Fruit fly (Drosophila melanogaster) whole organism, embryonic: ENCODE data around the gene Aatf.

Source experiments
- Awh ChIP-seq: fragments of 200-800 bp; sonication (Bioruptor generic); IDR thresholded peaks from 2 replicates; pipeline ENCODE4, ENCODE4 v1.3.6; 2022; ENCODE audit warnings: missing biosample characterization, missing genetic modification characterization
- CG10366 ChIP-seq: fragments of 200-800 bp; sonication (Bioruptor generic); IDR thresholded peaks from 2 replicates; pipeline ENCODE4 v1.3.6; 2022; ENCODE audit warnings: missing biosample characterization, missing genetic modification characterization
- CG10543 ChIP-seq: fragments of 200-800 bp; sonication (Bioruptor generic); optimal IDR thresholded peaks from 3 replicates; lab custom pipeline; 2017; ENCODE audit warnings: missing biosample characterization, mild to moderate bottlenecking, missing genetic modification characterization, moderate library complexity
- CG10979 ChIP-seq: fragments of 200-800 bp; sonication (Bioruptor generic); optimal IDR thresholded peaks from 2 replicates; lab custom pipeline; 2018; ENCODE audit warnings: missing biosample characterization, mild to moderate bottlenecking, missing genetic modification characterization, moderate library complexity
- CG13123 ChIP-seq: fragments of 200-800 bp; sonication (Bioruptor generic); optimal IDR thresholded peaks from 2 replicates; lab custom pipeline; 2016; ENCODE audit warnings: missing biosample characterization, missing genetic modification characterization
- CG14014 ChIP-seq: fragments of 200-800 bp; sonication (Bioruptor generic); IDR thresholded peaks from 2 replicates; pipeline ENCODE4 v1.3.6; 2022; ENCODE audit warnings: missing biosample characterization, missing genetic modification characterization
- CG14710 ChIP-seq: fragments of 200-800 bp; sonication (Bioruptor generic); optimal IDR thresholded peaks from 3 replicates; lab custom pipeline; 2019; ENCODE audit warnings: missing biosample characterization, mild to moderate bottlenecking, missing genetic modification characterization, moderate library complexity
- CG14860 ChIP-seq: fragments of 200-800 bp; sonication (Bioruptor generic); IDR thresholded peaks from 3 replicates; pipeline ENCODE4 v1.3.6; 2022; ENCODE audit warnings: missing biosample characterization, missing genetic modification characterization; ENCODE audit not compliant: partially characterized antibody
- CG15073 ChIP-seq: fragments of 200-800 bp; sonication (Bioruptor generic); optimal IDR thresholded peaks from 2 replicates; lab custom pipeline; 2016; ENCODE audit warnings: missing biosample characterization, missing genetic modification characterization
- CG15601 ChIP-seq: fragments of 200-800 bp; sonication (Bioruptor generic); optimal IDR thresholded peaks from 3 replicates; lab custom pipeline; 2019; ENCODE audit warnings: missing biosample characterization, mild to moderate bottlenecking, missing genetic modification characterization, moderate library complexity
- CG1603 ChIP-seq: fragments of 200-800 bp; sonication (Bioruptor generic); optimal IDR thresholded peaks from 2 replicates; lab custom pipeline; 2019; ENCODE audit warnings: missing biosample characterization, mild to moderate bottlenecking, missing genetic modification characterization, moderate library complexity
- CG17186 ChIP-seq: fragments of 200-800 bp; sonication (Bioruptor generic); optimal IDR thresholded peaks from 3 replicates; lab custom pipeline; 2017; ENCODE audit warnings: missing biosample characterization, missing genetic modification reagents, missing genetic modification characterization
- CG17912 ChIP-seq: fragments of 200-800 bp; sonication (Bioruptor generic); optimal IDR thresholded peaks from 2 replicates; lab custom pipeline; 2018; ENCODE audit warnings: missing biosample characterization, mild to moderate bottlenecking, missing genetic modification characterization
- CG18011 ChIP-seq: fragments of 200-800 bp; sonication (Bioruptor generic); optimal IDR thresholded peaks from 2 replicates; lab custom pipeline; 2017; ENCODE audit warnings: missing biosample characterization, missing genetic modification characterization, mild to moderate bottlenecking, moderate library complexity, missing genotype
- CG6791 ChIP-seq: fragments of 200-800 bp; sonication (Bioruptor generic); IDR thresholded peaks from 3 replicates; pipeline ENCODE4 v1.3.6; 2022; ENCODE audit warnings: missing biosample characterization, missing genetic modification characterization; ENCODE audit not compliant: partially characterized antibody
- CG8281 ChIP-seq: fragments of 200-800 bp; sonication (Bioruptor generic); optimal IDR thresholded peaks from 2 replicates; lab custom pipeline; 2018; ENCODE audit warnings: missing biosample characterization, mild to moderate bottlenecking, missing genetic modification characterization, moderate library complexity
- CG8359 ChIP-seq: fragments of 200-800 bp; sonication (Bioruptor generic); optimal IDR thresholded peaks from 2 replicates; lab custom pipeline; 2017; ENCODE audit warnings: missing biosample characterization, mild to moderate bottlenecking, missing genetic modification characterization, borderline replicate concordance
- CG8478 ChIP-seq: fragments of >200 bp; optimal IDR thresholded peaks from 2 replicates; lab custom pipeline; 2018
- CG8765 ChIP-seq: fragments of 200-800 bp; sonication (Bioruptor generic); IDR thresholded peaks from 2 replicates; pipeline ENCODE4 v1.3.6; 2022; ENCODE audit warnings: missing biosample characterization, missing genetic modification characterization
- CoRest ChIP-seq: fragments of 200-800 bp; sonication (Bioruptor generic); optimal IDR thresholded peaks from 3 replicates; lab custom pipeline; 2018; ENCODE audit warnings: missing biosample characterization, mild to moderate bottlenecking, missing genetic modification characterization, moderate library complexity
- CrebB ChIP-seq: fragments of 200-800 bp; sonication (Bioruptor generic); optimal IDR thresholded peaks from 3 replicates; lab custom pipeline; 2018; ENCODE audit warnings: missing biosample characterization, mild to moderate bottlenecking, missing genetic modification characterization
- Ets65A ChIP-seq: fragments of 200-800 bp; sonication (Bioruptor generic); peaks from one replicate; lab custom pipeline; 2016; ENCODE audit warnings: missing biosample characterization, missing genetic modification characterization
- Fer3 ChIP-seq: fragments of 200-800 bp; sonication (Bioruptor generic); optimal IDR thresholded peaks from 2 replicates; lab custom pipeline; 2018; ENCODE audit warnings: missing biosample characterization, mild to moderate bottlenecking, missing genetic modification characterization, moderate library complexity
- HmgD ChIP-seq: fragments of 200-800 bp; sonication (Bioruptor generic); optimal IDR thresholded peaks from 3 replicates; lab custom pipeline; 2016; ENCODE audit warnings: missing biosample characterization, missing genetic modification characterization
- Hr3 ChIP-seq: fragments of 200-800 bp; sonication (Bioruptor generic); optimal IDR thresholded peaks from 3 replicates; lab custom pipeline; 2016; ENCODE audit warnings: missing biosample characterization, missing genetic modification characterization
- Lpt ChIP-seq: fragments of >200 bp; optimal IDR thresholded peaks from 2 replicates; lab custom pipeline; 2018; ENCODE audit warnings: missing biosample characterization, missing genetic modification characterization
- Mad ChIP-seq: fragments of 200-800 bp; sonication (Bioruptor generic); optimal IDR thresholded peaks from 2 replicates; lab custom pipeline; 2016; ENCODE audit warnings: missing biosample characterization, missing genetic modification characterization
- Meics ChIP-seq: fragments of 200-800 bp; sonication (Bioruptor generic); optimal IDR thresholded peaks from 2 replicates; lab custom pipeline; 2017; ENCODE audit warnings: missing biosample characterization, mild to moderate bottlenecking, missing genetic modification characterization
- Mrtf ChIP-seq: fragments of 200-800 bp; sonication (Bioruptor generic); IDR thresholded peaks from 3 replicates; pipeline ENCODE4 v1.3.6; 2022; ENCODE audit warnings: missing biosample characterization, missing genetic modification characterization
- Ravus ChIP-seq: fragments of 200-800 bp; sonication (Bioruptor generic); IDR thresholded peaks from 2 replicates; pipeline ENCODE4 v1.3.6; 2022; ENCODE audit warnings: missing biosample characterization, missing genetic modification characterization
- Sox102F ChIP-seq: fragments of 200-800 bp; sonication (Bioruptor generic); optimal IDR thresholded peaks from 2 replicates; lab custom pipeline; 2018; ENCODE audit warnings: missing biosample characterization, mild to moderate bottlenecking, missing genetic modification characterization, moderate library complexity
- Spps ChIP-seq: fragments of 200-800 bp; sonication (Bioruptor generic); optimal IDR thresholded peaks from 2 replicates; lab custom pipeline; 2018; ENCODE audit warnings: missing biosample characterization, mild to moderate bottlenecking, missing genetic modification characterization
- Stat92E ChIP-seq, 3 experiments: fragments of >200 bp in 2 of 3; fragments of 200-800 bp in 1 of 3; sonication (Bioruptor generic) in 1 of 3; optimal IDR thresholded peaks; 2 replicates each; lab custom pipeline; 2017 to 2019; ENCODE audit warnings: missing biosample characterization in 3 of 3, missing genetic modification characterization in 3 of 3, mild to moderate bottlenecking in 1 of 3, moderate library complexity in 1 of 3
- bab2 ChIP-seq: fragments of 200-800 bp; sonication (Bioruptor generic); optimal IDR thresholded peaks from 2 replicates; lab custom pipeline; 2016; ENCODE audit warnings: missing biosample characterization, missing genetic modification characterization
- btn ChIP-seq: fragments of 200-800 bp; sonication (Bioruptor generic); optimal IDR thresholded peaks from 2 replicates; lab custom pipeline; 2016; ENCODE audit warnings: missing biosample characterization, missing genetic modification characterization
- cg ChIP-seq: fragments of 200-800 bp; sonication (Bioruptor generic); optimal IDR thresholded peaks from 3 replicates; lab custom pipeline; 2019; ENCODE audit warnings: missing biosample characterization, mild to moderate bottlenecking, missing genetic modification characterization, moderate library complexity
- chn ChIP-seq: fragments of 200-800 bp; sonication (Bioruptor generic); optimal IDR thresholded peaks from 2 replicates; lab custom pipeline; 2016; ENCODE audit warnings: missing biosample characterization, missing genetic modification characterization
- ci ChIP-seq: fragments of 200-800 bp; sonication (Bioruptor generic); IDR thresholded peaks from 3 replicates; pipeline ENCODE4 v1.3.6; 2022; ENCODE audit warnings: missing biosample characterization, missing genetic modification characterization
- cwo ChIP-seq: fragments of 200-800 bp; sonication (Bioruptor generic); optimal IDR thresholded peaks from 3 replicates; lab custom pipeline; 2017; ENCODE audit warnings: missing biosample characterization, missing genetic modification characterization, mild to moderate bottlenecking, moderate library complexity, missing genetic modification reagents
- da ChIP-seq: fragments of 200-800 bp; sonication (Bioruptor generic); optimal IDR thresholded peaks from 2 replicates; lab custom pipeline; 2016; ENCODE audit warnings: missing biosample characterization, missing genetic modification characterization
- esg ChIP-seq: fragments of 200-800 bp; sonication (Bioruptor generic); conservative IDR thresholded peaks from 2 replicates; pipeline ENCODE4 v1.3.6; 2022; ENCODE audit warnings: missing biosample characterization, missing genetic modification characterization
- ftz-f1 ChIP-seq: fragments of 200-800 bp; sonication (Bioruptor generic); optimal IDR thresholded peaks from 2 replicates; lab custom pipeline; 2016; ENCODE audit warnings: missing biosample characterization, missing genetic modification characterization
- hbn ChIP-seq: fragments of 200-800 bp; sonication (Bioruptor generic); IDR thresholded peaks from 2 replicates; pipeline ENCODE4 v1.3.6; 2022; ENCODE audit warnings: missing biosample characterization, missing genetic modification characterization; ENCODE audit not compliant: partially characterized antibody
- hth ChIP-seq: fragments of >200 bp; optimal IDR thresholded peaks from 2 replicates; lab custom pipeline; 2017; ENCODE audit warnings: inconsistent platforms
- ken ChIP-seq: fragments of 200-800 bp; sonication (Bioruptor generic); IDR thresholded peaks from 3 replicates; pipeline ENCODE4 v1.3.6; 2022; ENCODE audit warnings: missing biosample characterization, missing genetic modification characterization
- mirr ChIP-seq: fragments of 200-800 bp; sonication (Bioruptor generic); optimal IDR thresholded peaks from 3 replicates; lab custom pipeline; 2018; ENCODE audit warnings: missing biosample characterization, mild to moderate bottlenecking, missing genetic modification characterization
- sens-2 ChIP-seq: fragments of 200-800 bp; sonication (Bioruptor generic); IDR thresholded peaks from 2 replicates; pipeline ENCODE4 v1.3.6; 2022; ENCODE audit warnings: missing biosample characterization, missing genetic modification characterization
- seq ChIP-seq: fragments of 200-800 bp; sonication (Bioruptor generic); IDR thresholded peaks from 2 replicates; pipeline ENCODE4 v1.3.6; 2022; ENCODE audit warnings: missing biosample characterization, missing genetic modification characterization
- tin ChIP-seq: fragments of 200-800 bp; sonication (Bioruptor generic); optimal IDR thresholded peaks from 3 replicates; lab custom pipeline; 2016; ENCODE audit warnings: missing biosample characterization, missing genetic modification characterization
- wdn ChIP-seq: fragments of 200-800 bp; sonication (Bioruptor generic); IDR thresholded peaks from 2 replicates; pipeline ENCODE4 v1.3.6; 2022; ENCODE audit warnings: missing biosample characterization, missing genetic modification characterization
- z ChIP-seq: fragments of 200-800 bp; sonication (Bioruptor generic); IDR thresholded peaks from 3 replicates; pipeline ENCODE4 v1.3.6; 2022; ENCODE audit warnings: missing biosample characterization, missing genetic modification characterization
- zf30C ChIP-seq: fragments of 200-800 bp; sonication (Bioruptor generic); optimal IDR thresholded peaks from 3 replicates; lab custom pipeline; 2018; ENCODE audit warnings: missing biosample characterization, mild to moderate bottlenecking, missing genetic modification characterization

The Aatf gene

DNA sequence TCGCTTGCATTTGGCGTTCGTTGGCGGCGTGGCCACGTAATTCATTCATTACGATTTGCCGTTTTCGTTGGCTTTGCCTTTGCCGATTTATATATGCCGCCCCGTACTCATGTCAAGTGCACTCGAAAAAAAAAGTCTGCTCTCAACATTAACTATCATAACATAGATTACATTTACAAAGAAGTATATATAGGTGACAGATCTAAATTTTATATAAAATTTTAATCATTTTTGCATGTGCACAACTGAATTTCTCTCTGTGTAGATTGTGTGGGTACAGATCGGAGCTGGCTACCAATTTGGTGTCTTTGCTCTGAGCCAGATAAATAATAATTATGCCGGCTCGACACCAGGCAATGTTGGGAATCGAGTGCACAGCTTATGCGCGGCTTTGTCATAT, 19.0 kb upstream of the Aatf start (continued):
- peak; percentile 29 for TF ChIP-seq Hr3 (GFP tag; lab: Kevin White, UChicago)
- TF ChIP-seq Stat92E (GFP tag; optimal IDR thresholded peaks at IDR 0.05; lab: Kevin White, UChicago), result no peak
- TF ChIP-seq zf30C (GFP tag; lab: Kevin White, UChicago), result no peak
- no peak for TF ChIP-seq hth
- TF ChIP-seq Spps (tag; lab: Kevin White, UChicago), result no peak
- TF ChIP-seq Mrtf (GFP tag; lab: Robert Waterston, UW), result peak; percentile 62; the same call in 1 of the 3 replicates
- no peak for TF ChIP-seq CG17912 (GFP tag; lab: Kevin White, UChicago)
- no peak for TF ChIP-seq da (GFP tag; lab: Kevin White, UChicago)
- no peak for TF ChIP-seq CrebB
- no peak for TF ChIP-seq CG17186
- no peak for TF ChIP-seq Ravus
- peak; percentile 19 for TF ChIP-seq tin (GFP tag; lab: Kevin White, UChicago)
- peak; percentile 59 for TF ChIP-seq Sox102F
- no peak for TF ChIP-seq Awh
- no peak for TF ChIP-seq CG15601 (tag; lab: Kevin White, UChicago)
- TF ChIP-seq Lpt (GFP tag; lab: Kevin White, UChicago), result no peak
- TF ChIP-seq ci (GFP tag; lab: Robert Waterston, UW), result peak; percentile 67
- no peak for TF ChIP-seq Mad (GFP tag; lab: Kevin White, UChicago)
- no peak for TF ChIP-seq btn (GFP tag; lab: Kevin White, UChicago)
- TF ChIP-seq CG14014, result peak; percentile 58; the same call in 1 of the 2 replicates
- TF ChIP-seq ken (GFP tag; lab: Robert Waterston, UW), result peak; percentile 33; the same call in 1 of the 3 replicates
- TF ChIP-seq wdn (GFP tag; lab: Robert Waterston, UW), result no peak
- no peak for TF ChIP-seq ftz-f1 (GFP tag; lab: Kevin White, UChicago)
- TF ChIP-seq sens-2 (GFP tag; lab: Robert Waterston, UW), result peak; percentile 42; the same call in 1 of the 2 replicates
- TF ChIP-seq seq, result peak; percentile 63; the same call in 1 of the 2 replicates
- no peak for TF ChIP-seq cg (GFP tag; lab: Kevin White, UChicago)
- peak; percentile 90 for TF ChIP-seq Ets65A (GFP tag; lab: Kevin White, UChicago)
- peak; percentile 27 for TF ChIP-seq Meics (GFP tag; lab: Kevin White, UChicago)
- no peak for TF ChIP-seq CG6791
- no peak for TF ChIP-seq CG8478 (lab: Kevin White, UChicago)
- TF ChIP-seq CG8765, result peak; percentile 59; the same call in 1 of the 2 replicates
- TF ChIP-seq CG10979 (tag; lab: Kevin White, UChicago), result peak; percentile 45
- peak; percentile 70 for TF ChIP-seq CG1603 (tag; lab: Kevin White, UChicago)
- TF ChIP-seq esg (GFP tag; lab: Robert Waterston, UW), result peak; percentile 54
- TF ChIP-seq CG8281, result no peak
- peak; percentile 9 for TF ChIP-seq CoRest
- TF ChIP-seq bab2 (GFP tag; lab: Kevin White, UChicago), result peak; percentile 8
- peak; percentile 2 for TF ChIP-seq CG13123 (GFP tag; lab: Kevin White, UChicago)
- TF ChIP-seq CG15073 (GFP tag; lab: Kevin White, UChicago), result no peak
- no peak for TF ChIP-seq CG8359
- TF ChIP-seq Fer3 (tag; lab: Kevin White, UChicago), result peak; percentile 22
- TF ChIP-seq CG10543 (GFP tag; lab: Kevin White, UChicago), result no peak
- no peak for TF ChIP-seq cwo (GFP tag; lab: Kevin White, UChicago)
- TF ChIP-seq chn (GFP tag; lab: Kevin White, UChicago), result peak; percentile 42
- TF ChIP-seq CG10366, result no peak; the same call in 1 of the 2 replicates
- no peak for TF ChIP-seq HmgD (GFP tag; lab: Kevin White, UChicago)
- no peak for TF ChIP-seq CG14860 (GFP tag; lab: Robert Waterston, UW)
- no peak for TF ChIP-seq CG18011 (GFP tag; lab: Kevin White, UChicago)
- TF ChIP-seq hbn (GFP tag; lab: Robert Waterston, UW), result no peak
- TF ChIP-seq mirr, result no peak
- TF ChIP-seq CG14710 (tag; lab: Kevin White, UChicago), result peak; percentile 29
- no peak for TF ChIP-seq z (GFP tag; lab: Robert Waterston, UW)
